Worm (Caenorhabditis elegans) whole organism, midembryonic: ENCODE results near the gene F26F4.6.

Experiments used
- T22C8.4 ChIP-seq: fragments of 200-800 bp; sonication (Bioruptor generic); IDR thresholded peaks from 2 replicates; pipeline ENCODE4 v1.3.6; 2022; ENCODE audit warnings: missing genetic modification characterization, missing compliant biosample characterization
- cog-1 ChIP-seq: sonication (generic microtip); optimal IDR thresholded peaks from 2 replicates; lab custom pipeline; 2016; ENCODE audit warnings: missing genetic modification characterization, missing compliant biosample characterization
- flt-1 ChIP-seq: fragments of 200-800 bp; sonication (Bioruptor generic); IDR thresholded peaks from 2 replicates; pipeline ENCODE4 v1.3.6; 2022; ENCODE audit warnings: missing genetic modification characterization, missing compliant biosample characterization
- klf-2 ChIP-seq: fragments of 200-800 bp; sonication (Bioruptor generic); conservative IDR thresholded peaks from 2 replicates; pipeline ENCODE4 v1.3.6; 2022; ENCODE audit warnings: missing genetic modification reagents, missing genetic modification characterization, missing compliant biosample characterization
- med-1 ChIP-seq: sonication (generic microtip); optimal IDR thresholded peaks from 2 replicates; lab custom pipeline; 2017; ENCODE audit warnings: missing genetic modification characterization, mild to moderate bottlenecking, missing compliant biosample characterization, antibody characterized with exemption, missing genetic modification reagents; ENCODE audit not compliant: insufficient read depth
- ref-1 ChIP-seq: fragments of 200-800 bp; sonication (Bioruptor generic); conservative IDR thresholded peaks from 2 replicates; pipeline ENCODE4 v1.3.6; 2022; ENCODE audit warnings: missing genetic modification reagents, missing genetic modification characterization, missing compliant biosample characterization
- tab-1 ChIP-seq: fragments of 200-800 bp; sonication (Bioruptor generic); IDR thresholded peaks from 2 replicates; pipeline ENCODE4 v1.3.6; 2022; ENCODE audit warnings: missing genetic modification characterization, missing compliant biosample characterization
- ztf-23 ChIP-seq: fragments of 200-800 bp; sonication (Bioruptor generic); IDR thresholded peaks from 2 replicates; pipeline ENCODE4 v1.3.6; 2022; ENCODE audit warnings: missing genetic modification reagents, missing genetic modification characterization, missing compliant biosample characterization
- ztf-29 ChIP-seq: fragments of 200-800 bp; sonication (Bioruptor generic); IDR thresholded peaks from 2 replicates; pipeline ENCODE4 v1.3.6; 2022; ENCODE audit warnings: missing genetic modification reagents, missing genetic modification characterization, missing compliant biosample characterization

DNA sequence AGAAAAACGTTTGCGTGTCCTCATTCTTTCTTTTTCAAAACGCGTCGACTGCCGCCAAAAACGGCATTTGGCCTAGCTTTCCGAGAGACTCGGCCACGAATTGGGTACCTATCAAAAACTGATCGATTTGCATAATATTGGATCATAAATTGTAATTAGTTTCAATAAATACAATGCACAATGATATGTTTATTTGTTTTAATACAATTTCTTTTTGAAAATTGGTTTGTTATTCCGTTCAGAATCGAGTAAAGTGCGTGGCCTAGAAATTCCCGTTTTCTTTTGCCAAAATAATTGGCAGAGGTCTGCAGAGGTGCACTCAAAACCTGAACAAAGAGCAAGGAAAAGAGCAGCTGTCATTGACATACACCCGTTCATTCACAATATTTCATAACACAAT, 12.0 kb upstream of the F26F4.6 start, which contains the start of gene F26F4.8:
- TF ChIP-seq T22C8.4 (GFP tag; lab: Robert Waterston, UW) (no peak), klf-2 (GFP tag; lab: Robert Waterston, UW) (no peak), med-1 (no peak), ztf-23 (GFP tag; lab: Robert Waterston, UW) (no peak), ref-1 (GFP tag; lab: Robert Waterston, UW) (no peak), tab-1 (GFP tag; lab: Robert Waterston, UW) (no peak), flt-1 (GFP tag; lab: Robert Waterston, UW) (no peak), ztf-29 (GFP tag; lab: Robert Waterston, UW) (no peak), cog-1 (tag; lab: Kevin White, UChicago) (no peak)
